Worm (Caenorhabditis elegans): Measurements from ENCODE around the gene R10E8.1.

DNA sequence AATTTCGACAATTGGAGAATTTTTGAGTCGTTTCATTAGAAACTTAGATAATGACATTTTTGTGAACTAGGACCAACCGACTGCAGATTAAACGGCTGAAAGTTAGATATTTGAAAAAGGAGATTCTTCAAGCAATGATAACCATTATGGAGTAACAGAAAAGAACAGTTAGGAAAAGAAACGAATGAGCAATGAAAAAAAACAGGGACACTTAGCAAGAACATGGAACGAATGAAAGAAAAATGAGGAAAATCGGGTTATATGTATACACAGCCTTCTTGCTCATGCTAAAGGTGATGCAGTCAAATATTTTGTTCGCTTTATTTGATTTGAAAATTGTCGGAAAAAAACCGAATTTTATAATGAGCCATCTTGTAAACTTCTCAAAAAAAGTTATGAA, 27.9 kb downstream of the R10E8.1 start, which contains the start of gene F16H6.10:
- TF ChIP-seq elt-1 (tag; optimal IDR thresholded peaks at IDR 0.05) (no peak), ceh-16 (tag; optimal IDR thresholded peaks at IDR 0.05) (no peak), ceh-28 (tag; optimal IDR thresholded peaks at IDR 0.05) (no peak), R02D3.7 (tag; optimal IDR thresholded peaks at IDR 0.05) (no peak), skn-1 (tag; optimal IDR thresholded peaks at IDR 0.05) (no peak), tbx-2 (tag; optimal IDR thresholded peaks at IDR 0.05) (no peak), zag-1 (tag; optimal IDR thresholded peaks at IDR 0.05) (no peak), nhr-67 (tag; optimal IDR thresholded peaks at IDR 0.05) (no peak), fkh-10 (GFP tag; optimal IDR thresholded peaks at IDR 0.05) (no peak), ama-1 (optimal IDR thresholded peaks at IDR 0.05) (no peak), unc-62 (GFP tag; optimal IDR thresholded peaks at IDR 0.05) (no peak), mdl-1 (tag; optimal IDR thresholded peaks at IDR 0.05) (no peak), lsy-12 (tag; optimal IDR thresholded peaks at IDR 0.05) (no peak), ZK546.5 (tag; optimal IDR thresholded peaks at IDR 0.05) (no peak)
